Worm (Caenorhabditis elegans) whole organism, late embryonic: ENCODE data around the gene F32H5.1.

ENCODE experiments used
- T23F11.4 ChIP-seq: fragments of 200-800 bp; sonication (Bioruptor generic); optimal IDR thresholded peaks from 2 replicates; lab custom pipeline; 2018; ENCODE audit warnings: mild to moderate bottlenecking, missing genetic modification characterization, missing compliant biosample characterization
- ceh-2 ChIP-seq: sonication (generic microtip); optimal IDR thresholded peaks from 2 replicates; lab custom pipeline; 2016; ENCODE audit warnings: missing genotype, missing genetic modification characterization, missing compliant biosample characterization
- ceh-34 ChIP-seq: sonication (generic microtip); optimal IDR thresholded peaks from 2 replicates; lab custom pipeline; 2016; ENCODE audit warnings: mild to moderate bottlenecking, missing genetic modification characterization, missing compliant biosample characterization
- pqm-1 ChIP-seq: sonication (generic microtip); optimal IDR thresholded peaks from 2 replicates; lab custom pipeline; 2016; ENCODE audit warnings: missing genetic modification characterization, missing compliant biosample characterization
- tbx-7 ChIP-seq: sonication (generic microtip); optimal IDR thresholded peaks from 2 replicates; lab custom pipeline; 2016; ENCODE audit warnings: missing genotype, missing genetic modification characterization, missing compliant biosample characterization
- ttx-3 ChIP-seq: sonication (generic microtip); optimal IDR thresholded peaks from 2 replicates; lab custom pipeline; 2016; ENCODE audit warnings: missing genetic modification reagents, missing genetic modification characterization, missing compliant biosample characterization
- unc-42 ChIP-seq: sonication (generic microtip); optimal IDR thresholded peaks from 2 replicates; lab custom pipeline; 2016; ENCODE audit warnings: missing genotype, missing genetic modification characterization, missing compliant biosample characterization

- TF ChIP-seq T23F11.4 (no peak), ceh-34 (tag; lab: Kevin White, UChicago) (no peak), ttx-3 (tag; lab: Kevin White, UChicago) (no peak), tbx-7 (tag; lab: Kevin White, UChicago) (no peak), pqm-1 (tag; lab: Kevin White, UChicago) (no peak), unc-42 (no peak), ceh-2 (no peak)
These were observed 48.7 kb upstream of the F32H5.1 start, which contains the start of gene F53F1.2 for ce11 chrV:13406511-13406910.
